Fruit fly (Drosophila melanogaster) whole organism, embryonic: ENCODE data around the gene CG4066.
A peak's percentile ranks its signal among the peaks of the same experiment; 100 is the strongest.

Source experiments
- Adf1 ChIP-seq: fragments of 200-800 bp; sonication (Bioruptor generic); IDR thresholded peaks from 2 replicates; pipeline ENCODE4 v1.3.6; 2022; ENCODE audit warnings: missing biosample characterization, missing genetic modification characterization
- Atf3 ChIP-seq: fragments of 200-800 bp; sonication (Bioruptor generic); optimal IDR thresholded peaks from 3 replicates; lab custom pipeline; 2016; ENCODE audit warnings: missing biosample characterization, missing genetic modification characterization
- CG10147 ChIP-seq: fragments of 200-800 bp; sonication (Bioruptor generic); optimal IDR thresholded peaks from 2 replicates; lab custom pipeline; 2019; ENCODE audit warnings: missing biosample characterization, mild to moderate bottlenecking, missing genetic modification characterization, moderate library complexity
- CG1024 ChIP-seq: fragments of 200-800 bp; sonication (Bioruptor generic); IDR thresholded peaks from 2 replicates; pipeline ENCODE4 v1.3.6; 2022; ENCODE audit warnings: missing biosample characterization, missing genetic modification characterization
- CG10543 ChIP-seq: fragments of 200-800 bp; sonication (Bioruptor generic); optimal IDR thresholded peaks from 3 replicates; lab custom pipeline; 2017; ENCODE audit warnings: missing biosample characterization, mild to moderate bottlenecking, missing genetic modification characterization, moderate library complexity
- CG10565 ChIP-seq: fragments of 200-800 bp; sonication (Bioruptor generic); optimal IDR thresholded peaks from 3 replicates; lab custom pipeline; 2016; ENCODE audit warnings: missing biosample characterization, mild to moderate bottlenecking, missing genetic modification characterization
- CG12155 ChIP-seq: fragments of 200-800 bp; sonication (Bioruptor generic); optimal IDR thresholded peaks from 3 replicates; lab custom pipeline; 2016; ENCODE audit warnings: missing biosample characterization, missing genetic modification characterization
- CG15269 ChIP-seq: fragments of 200-800 bp; sonication (Bioruptor generic); optimal IDR thresholded peaks from 2 replicates; lab custom pipeline; 2018; ENCODE audit warnings: missing biosample characterization, mild to moderate bottlenecking, missing genetic modification characterization, moderate library complexity
- CG15479 ChIP-seq: fragments of 200-800 bp; sonication (Bioruptor generic); optimal IDR thresholded peaks from 3 replicates; lab custom pipeline; 2019; ENCODE audit warnings: missing biosample characterization, mild to moderate bottlenecking, missing genetic modification characterization, moderate library complexity
- CG17361 ChIP-seq: fragments of 200-800 bp; sonication (Bioruptor generic); IDR thresholded peaks from 3 replicates; pipeline ENCODE4 v1.3.6; 2022; ENCODE audit warnings: missing biosample characterization, missing genetic modification characterization
- CG30020 ChIP-seq: fragments of 200-800 bp; optimal IDR thresholded peaks from 2 replicates; lab custom pipeline; 2019; ENCODE audit warnings: missing biosample characterization, mild to moderate bottlenecking, missing genetic modification characterization, moderate library complexity
- CG31224 ChIP-seq: fragments of 200-800 bp; sonication (Bioruptor generic); IDR thresholded peaks from 2 replicates; pipeline ENCODE4 v1.3.6; 2022; ENCODE audit warnings: missing biosample characterization, missing genetic modification characterization
- CG32532 ChIP-seq: fragments of 200-800 bp; sonication (Bioruptor generic); IDR thresholded peaks from 2 replicates; pipeline ENCODE4 v1.3.6; 2022; ENCODE audit warnings: missing biosample characterization, missing genetic modification characterization
- CG33557 ChIP-seq: fragments of 200-800 bp; sonication (Bioruptor generic); optimal IDR thresholded peaks from 2 replicates; lab custom pipeline; 2019; ENCODE audit warnings: missing biosample characterization, mild to moderate bottlenecking, missing genetic modification characterization, moderate library complexity
- CG6175 ChIP-seq: fragments of 200-800 bp; sonication (Bioruptor generic); IDR thresholded peaks from 3 replicates; pipeline ENCODE4 v1.3.6; 2022; ENCODE audit warnings: missing biosample characterization, missing genetic modification characterization
- CG6765 ChIP-seq: fragments of 200-800 bp; sonication (Bioruptor generic); optimal IDR thresholded peaks from 3 replicates; lab custom pipeline; 2017; ENCODE audit warnings: missing biosample characterization, mild to moderate bottlenecking, missing genetic modification characterization
- CG7786 ChIP-seq: fragments of 200-800 bp; sonication (Bioruptor generic); optimal IDR thresholded peaks from 2 replicates; lab custom pipeline; 2016; ENCODE audit warnings: missing biosample characterization, missing genetic modification characterization
- CG7963 ChIP-seq: fragments of 200-800 bp; sonication (Bioruptor generic); IDR thresholded peaks from 3 replicates; pipeline ENCODE4 v1.3.6; 2022; ENCODE audit warnings: missing biosample characterization, missing genetic modification characterization; ENCODE audit not compliant: partially characterized antibody
- CG9817 ChIP-seq: fragments of 200-800 bp; sonication (Bioruptor generic); optimal IDR thresholded peaks from 2 replicates; lab custom pipeline; 2018; ENCODE audit warnings: missing biosample characterization, mild to moderate bottlenecking, missing genetic modification characterization, moderate library complexity
- Camta ChIP-seq: fragments of 200-800 bp; sonication (Bioruptor generic); optimal IDR thresholded peaks from 2 replicates; lab custom pipeline; 2016; ENCODE audit warnings: missing biosample characterization, missing genetic modification characterization
- Dip2 ChIP-seq: fragments of 200-800 bp; sonication (Bioruptor generic); IDR thresholded peaks from 2 replicates; pipeline ENCODE4 v1.3.6; 2022; ENCODE audit warnings: missing biosample characterization, missing genetic modification characterization
- Hey ChIP-seq: fragments of 200-800 bp; sonication (Bioruptor generic); optimal IDR thresholded peaks from 3 replicates; lab custom pipeline; 2018; ENCODE audit warnings: missing biosample characterization, mild to moderate bottlenecking, missing genetic modification characterization
- HmgZ ChIP-seq: fragments of 200-800 bp; sonication (Bioruptor generic); optimal IDR thresholded peaks from 2 replicates; lab custom pipeline; 2018; ENCODE audit warnings: missing biosample characterization, mild to moderate bottlenecking, missing genetic modification characterization
- Hr3 ChIP-seq: fragments of 200-800 bp; sonication (Bioruptor generic); optimal IDR thresholded peaks from 3 replicates; lab custom pipeline; 2016; ENCODE audit warnings: missing biosample characterization, missing genetic modification characterization
- Hr39 ChIP-seq: fragments of >200 bp; optimal IDR thresholded peaks from 2 replicates; lab custom pipeline; 2017
- Meics ChIP-seq: fragments of 200-800 bp; sonication (Bioruptor generic); optimal IDR thresholded peaks from 2 replicates; lab custom pipeline; 2017; ENCODE audit warnings: missing biosample characterization, mild to moderate bottlenecking, missing genetic modification characterization
- NC2β ChIP-seq: fragments of 200-800 bp; sonication (Bioruptor generic); optimal IDR thresholded peaks from 2 replicates; lab custom pipeline; 2016; ENCODE audit warnings: missing biosample characterization, missing genetic modification characterization
- Oaz ChIP-seq: fragments of 200-800 bp; sonication (Bioruptor generic); IDR thresholded peaks from 2 replicates; pipeline ENCODE4 v1.3.6; 2022; ENCODE audit warnings: missing biosample characterization, missing genetic modification characterization
- Rfx ChIP-seq: fragments of 200-800 bp; sonication (Bioruptor generic); IDR thresholded peaks from 2 replicates; pipeline ENCODE4 v1.3.6; 2022; ENCODE audit warnings: missing biosample characterization, missing genetic modification characterization
- Sry-β ChIP-seq: fragments of 200-800 bp; sonication (Bioruptor generic); optimal IDR thresholded peaks from 2 replicates; lab custom pipeline; 2018; ENCODE audit warnings: missing biosample characterization, mild to moderate bottlenecking, missing genetic modification characterization, moderate library complexity
- Usf ChIP-seq: fragments of 200-800 bp; sonication (Bioruptor generic); optimal IDR thresholded peaks from 2 replicates; lab custom pipeline; 2017; ENCODE audit warnings: missing genotype, missing biosample characterization, missing genetic modification characterization
- al ChIP-seq: fragments of 200-800 bp; sonication (Bioruptor generic); IDR thresholded peaks from 2 replicates; pipeline ENCODE4 v1.3.6; 2022; ENCODE audit warnings: missing biosample characterization, missing genetic modification characterization
- aop ChIP-seq: fragments of 200-800 bp; sonication (Bioruptor generic); IDR thresholded peaks from 2 replicates; pipeline ENCODE4 v1.3.6; 2022; ENCODE audit warnings: missing biosample characterization, missing genetic modification characterization
- ato ChIP-seq: fragments of 200-800 bp; sonication (Bioruptor generic); IDR thresholded peaks from 2 replicates; pipeline ENCODE4 v1.3.6; 2022; ENCODE audit warnings: missing biosample characterization, missing genetic modification characterization; ENCODE audit not compliant: partially characterized antibody
- cg ChIP-seq: fragments of 200-800 bp; sonication (Bioruptor generic); optimal IDR thresholded peaks from 3 replicates; lab custom pipeline; 2019; ENCODE audit warnings: missing biosample characterization, mild to moderate bottlenecking, missing genetic modification characterization, moderate library complexity
- crp ChIP-seq, 2 experiments: fragments of 200-800 bp; sonication (Bioruptor generic); optimal IDR thresholded peaks; 2 replicates in 1 of 2; 3 replicates in 1 of 2; lab custom pipeline; 2017; ENCODE audit warnings: missing biosample characterization in 2 of 2, missing genetic modification characterization in 2 of 2, mild to moderate bottlenecking in 1 of 2, moderate library complexity in 1 of 2
- dm ChIP-seq: fragments of 200-800 bp; sonication (Bioruptor generic); optimal IDR thresholded peaks from 3 replicates; lab custom pipeline; 2016; ENCODE audit warnings: missing biosample characterization, missing genetic modification characterization
- dpn ChIP-seq, 2 experiments: fragments of 200-800 bp; sonication (Bioruptor generic); optimal IDR thresholded peaks; 3 replicates each; lab custom pipeline; 2016; ENCODE audit warnings: missing biosample characterization in 2 of 2, missing genetic modification characterization in 2 of 2
- gem ChIP-seq: fragments of 200-800 bp; sonication (Bioruptor generic); optimal IDR thresholded peaks from 2 replicates; lab custom pipeline; 2019; ENCODE audit warnings: missing biosample characterization, mild to moderate bottlenecking, missing genetic modification characterization, moderate library complexity
- grau ChIP-seq: fragments of 200-800 bp; optimal IDR thresholded peaks from 3 replicates; lab custom pipeline; 2019; ENCODE audit warnings: missing biosample characterization, mild to moderate bottlenecking, missing genetic modification characterization, moderate library complexity
- her ChIP-seq: fragments of 200-800 bp; sonication (Bioruptor generic); optimal IDR thresholded peaks from 2 replicates; lab custom pipeline; 2016; ENCODE audit warnings: missing biosample characterization, missing genetic modification characterization
- ind ChIP-seq: fragments of 200-800 bp; sonication (Bioruptor generic); optimal IDR thresholded peaks from 3 replicates; lab custom pipeline; 2016; ENCODE audit warnings: missing biosample characterization, missing genetic modification characterization
- jumu ChIP-seq: fragments of 200-800 bp; sonication (Bioruptor generic); optimal IDR thresholded peaks from 3 replicates; lab custom pipeline; 2016; ENCODE audit warnings: missing biosample characterization, missing genetic modification characterization
- maf-S ChIP-seq: fragments of 200-800 bp; sonication (Bioruptor generic); optimal IDR thresholded peaks from 2 replicates; lab custom pipeline; 2016; ENCODE audit warnings: missing biosample characterization, missing genetic modification characterization
- prd ChIP-seq, 3 experiments: fragments of >200 bp in 2 of 3; fragments of 200-800 bp in 1 of 3; sonication (Bioruptor generic) in 1 of 3; optimal IDR thresholded peaks in 2 of 3; IDR thresholded peaks in 1 of 3; 2 replicates in 2 of 3; 3 replicates in 1 of 3; pipeline versions ENCODE4 v1.3.6 to Lab custom; 2017 to 2022; ENCODE audit warnings: missing biosample characterization in 1 of 3, missing genetic modification characterization in 1 of 3
- scrt ChIP-seq: fragments of 200-800 bp; sonication (Bioruptor generic); optimal IDR thresholded peaks from 2 replicates; lab custom pipeline; 2018; ENCODE audit warnings: missing biosample characterization, mild to moderate bottlenecking, missing genetic modification characterization, moderate library complexity
- seq ChIP-seq: fragments of 200-800 bp; sonication (Bioruptor generic); IDR thresholded peaks from 2 replicates; pipeline ENCODE4 v1.3.6; 2022; ENCODE audit warnings: missing biosample characterization, missing genetic modification characterization
- sisA ChIP-seq: fragments of 200-800 bp; sonication (Bioruptor generic); IDR thresholded peaks from 2 replicates; pipeline ENCODE4 v1.3.6; 2022; ENCODE audit warnings: missing biosample characterization, missing genetic modification characterization
- tup ChIP-seq: fragments of 200-800 bp; sonication (Bioruptor generic); optimal IDR thresholded peaks from 2 replicates; lab custom pipeline; 2016; ENCODE audit warnings: missing biosample characterization, mild to moderate bottlenecking, missing genetic modification characterization, moderate library complexity
- vnd ChIP-seq: fragments of 200-800 bp; sonication (Bioruptor generic); IDR thresholded peaks from 3 replicates; pipeline ENCODE4 v1.3.6; 2022; ENCODE audit warnings: missing biosample characterization, missing genetic modification characterization; ENCODE audit not compliant: partially characterized antibody
- vvl ChIP-seq: fragments of 200-800 bp; sonication (Bioruptor generic); IDR thresholded peaks from 2 replicates; pipeline ENCODE4 v1.3.6; 2022; ENCODE audit warnings: missing biosample characterization, missing genetic modification characterization

CG4066 gene

DNA sequence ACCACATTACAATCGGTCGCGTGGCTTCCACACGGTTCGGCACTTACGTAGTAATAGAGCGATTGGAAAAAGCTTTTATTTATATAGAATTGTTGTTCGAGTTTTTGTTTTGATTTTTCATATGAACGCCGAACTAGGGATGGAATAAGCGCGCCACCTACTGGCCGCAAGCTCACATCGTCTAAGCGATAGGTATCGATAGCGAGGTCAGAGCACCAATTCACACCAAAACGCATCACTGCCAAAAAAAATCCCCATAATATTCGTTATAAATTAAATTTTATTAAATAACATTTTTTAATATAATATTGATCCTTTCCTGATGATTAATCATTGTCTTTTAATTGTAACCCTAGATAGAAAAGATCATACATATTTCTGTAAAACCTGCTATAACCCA lies 39.3 kb downstream of the CG4066 start, which contains the start of gene CG10038 (continued):
- peak; percentile 54 for TF ChIP-seq grau
- TF ChIP-seq CG30020 (tag; lab: Kevin White, UChicago), result peak; percentile 38
- peak; percentile 12 for TF ChIP-seq CG12155 (GFP tag; lab: Kevin White, UChicago)
- no peak for TF ChIP-seq Usf (GFP tag; lab: Kevin White, UChicago)
- no peak for TF ChIP-seq CG15269 (tag; lab: Kevin White, UChicago)
- no peak for TF ChIP-seq cg
- TF ChIP-seq ind (GFP tag; lab: Kevin White, UChicago), result peak; percentile 30
- TF ChIP-seq CG10543, result no peak
- no peak for TF ChIP-seq tup
- TF ChIP-seq Atf3 (GFP tag; lab: Kevin White, UChicago), result no peak
- TF ChIP-seq CG17361, result peak; percentile 37; the same call in 2 of the 3 replicates
- TF ChIP-seq seq, result no peak
- no peak for TF ChIP-seq CG10147 (GFP tag; lab: Kevin White, UChicago)
- peak; percentile 59 for TF ChIP-seq Sry-β (GFP tag; lab: Kevin White, UChicago)
- TF ChIP-seq CG7786 (GFP tag; lab: Kevin White, UChicago), result no peak
- peak; percentile 35 for TF ChIP-seq Meics (GFP tag; lab: Kevin White, UChicago)
- no peak for TF ChIP-seq CG33557 (GFP tag; lab: Kevin White, UChicago)
- TF ChIP-seq CG6175, result no peak
- peak; percentile 29 to 58 for TF ChIP-seq dpn (GFP tag; optimal IDR thresholded peaks at IDR 0.05; lab: Kevin White, UChicago)
- peak; percentile 86 for TF ChIP-seq CG7963 (GFP tag; lab: Robert Waterston, UW)
- TF ChIP-seq Hr3 (GFP tag; lab: Kevin White, UChicago), result peak; percentile 36
- TF ChIP-seq HmgZ, result peak; percentile 76
- no peak for TF ChIP-seq Camta (GFP tag; lab: Kevin White, UChicago)
- no peak for TF ChIP-seq prd (optimal IDR thresholded peaks at IDR 0.05; lab: Kevin White, UChicago)
- no peak; the same call in 2 of the 3 replicates for TF ChIP-seq prd (GFP tag; IDR thresholded peaks at IDR 0.05; lab: Robert Waterston, UW)
- TF ChIP-seq Dip2 (GFP tag; lab: Robert Waterston, UW), result no peak
- TF ChIP-seq CG31224 (GFP tag; lab: Robert Waterston, UW), result no peak
- no peak for TF ChIP-seq CG15479 (GFP tag; lab: Kevin White, UChicago)
- TF ChIP-seq Hey (tag; lab: Kevin White, UChicago), result no peak
- peak; percentile 25; the same call in 1 of the 2 replicates for TF ChIP-seq Adf1
- no peak for TF ChIP-seq CG6765
- peak; percentile 55; the same call in 1 of the 2 replicates for TF ChIP-seq vvl (GFP tag; lab: Robert Waterston, UW)
- TF ChIP-seq jumu, result no peak
- peak; percentile 66 for TF ChIP-seq CG32532 (GFP tag; lab: Robert Waterston, UW)
- no peak for TF ChIP-seq Oaz
- no peak for TF ChIP-seq dm
- TF ChIP-seq Rfx (GFP tag; lab: Robert Waterston, UW), result peak; percentile 84
- TF ChIP-seq gem (tag; lab: Kevin White, UChicago), result no peak
- peak; percentile 21; the same call in 1 of the 2 replicates for TF ChIP-seq al
- TF ChIP-seq NC2β (GFP tag; lab: Kevin White, UChicago), result no peak
- no peak for TF ChIP-seq CG1024
- no peak for TF ChIP-seq Hr39
- TF ChIP-seq maf-S, result peak; percentile 6
- no peak for TF ChIP-seq aop
- TF ChIP-seq scrt (GFP tag; lab: Kevin White, UChicago), result no peak
- no peak for TF ChIP-seq her
- peak in 1 of 2 experiments; percentile 23 for TF ChIP-seq crp (GFP tag; optimal IDR thresholded peaks at IDR 0.05; lab: Kevin White, UChicago)
- no peak for TF ChIP-seq CG10565 (GFP tag; lab: Kevin White, UChicago)
- TF ChIP-seq ato, result peak; percentile 87
- no peak; the same call in 1 of the 2 replicates for TF ChIP-seq sisA (GFP tag; lab: Robert Waterston, UW)
- peak; percentile 30 for TF ChIP-seq CG9817 (tag; lab: Kevin White, UChicago)
- TF ChIP-seq vnd, result peak; percentile 92
